Worm (Caenorhabditis elegans) whole organism, L2 larva: ENCODE measurements around the gene twk-5.
"Not testable (repeated sequence)": the region's sequence is repeated elsewhere in the genome, so short reads cannot be mapped to it uniquely, and the experiment has no call there.

Source experiments
- C34F6.9 ChIP-seq: fragments of 150-350 bp; optimal IDR thresholded peaks from 2 replicates; lab custom pipeline; 2014; ENCODE audit warnings: missing biosample characterization, missing genetic modification characterization
- R02D3.7 ChIP-seq: fragments of 150-350 bp; optimal IDR thresholded peaks from 2 replicates; lab custom pipeline; 2014; ENCODE audit warnings: missing biosample characterization, missing genetic modification characterization
- Y55F3AM.14 ChIP-seq: fragments of 200-800 bp; sonication (Bioruptor generic); optimal IDR thresholded peaks from 2 replicates; lab custom pipeline; 2018; ENCODE audit warnings: mild to moderate bottlenecking, missing genetic modification characterization, missing compliant biosample characterization
- ZK546.5 ChIP-seq: sonication (generic microtip); optimal IDR thresholded peaks from 2 replicates; lab custom pipeline; 2017; ENCODE audit warnings: missing biosample characterization, missing genetic modification characterization
- alr-1 ChIP-seq: fragments of 150-350 bp; optimal IDR thresholded peaks from 2 replicates; lab custom pipeline; 2014; ENCODE audit warnings: missing biosample characterization, missing genetic modification characterization
- aly-2 ChIP-seq: fragments of 150-350 bp; optimal IDR thresholded peaks from 2 replicates; lab custom pipeline; 2014; ENCODE audit warnings: missing biosample characterization, missing genetic modification characterization
- blmp-1 ChIP-seq: sonication (generic microtip); optimal IDR thresholded peaks from 2 replicates; lab custom pipeline; 2017; ENCODE audit warnings: missing genetic modification characterization, mild to moderate bottlenecking, missing compliant biosample characterization, antibody characterized with exemption, moderate library complexity; ENCODE audit not compliant: insufficient read depth
- crh-2 ChIP-seq: sonication (generic microtip); optimal IDR thresholded peaks from 2 replicates; lab custom pipeline; 2017; ENCODE audit warnings: missing biosample characterization, missing genetic modification characterization
- egl-27 ChIP-seq: sonication (generic microtip); optimal IDR thresholded peaks from 3 replicates; lab custom pipeline; 2017; ENCODE audit warnings: missing biosample characterization, missing genetic modification reagents, missing genetic modification characterization
- elt-1 ChIP-seq: fragments of 150-350 bp; optimal IDR thresholded peaks from 2 replicates; lab custom pipeline; 2014; ENCODE audit warnings: missing biosample characterization, missing genetic modification characterization
- fos-1 ChIP-seq: fragments of 150-350 bp; optimal IDR thresholded peaks from 2 replicates; lab custom pipeline; 2014; ENCODE audit warnings: missing biosample characterization, missing genetic modification characterization
- gmeb-1 ChIP-seq: fragments of 150-350 bp; optimal IDR thresholded peaks from 2 replicates; lab custom pipeline; 2014; ENCODE audit warnings: missing biosample characterization, missing genetic modification characterization
- lin-13 ChIP-seq: fragments of 150-350 bp; optimal IDR thresholded peaks from 2 replicates; lab custom pipeline; 2014; ENCODE audit warnings: missing biosample characterization, missing genetic modification reagents, missing genetic modification characterization
- lsy-2 ChIP-seq, 2 experiments: fragments of 150-350 bp in 1 of 2; sonication (generic microtip) in 1 of 2; optimal IDR thresholded peaks; 2 replicates each; lab custom pipeline; 2014 to 2017; ENCODE audit warnings: missing biosample characterization in 2 of 2, missing genetic modification characterization in 2 of 2
- mbf-1 ChIP-seq: sonication (generic microtip); optimal IDR thresholded peaks from 2 replicates; lab custom pipeline; 2017; ENCODE audit warnings: missing biosample characterization, missing genetic modification characterization
- mdl-1 ChIP-seq, 2 experiments: fragments of 150-350 bp in 1 of 2; sonication (generic microtip) in 1 of 2; optimal IDR thresholded peaks; 2 replicates each; lab custom pipeline; 2017; ENCODE audit warnings: missing biosample characterization in 2 of 2, missing genetic modification characterization in 2 of 2
- nhr-129 ChIP-seq: fragments of 150-350 bp; optimal IDR thresholded peaks from 2 replicates; lab custom pipeline; 2014; ENCODE audit warnings: missing biosample characterization, missing genetic modification characterization
- nhr-23 ChIP-seq: fragments of 150-350 bp; optimal IDR thresholded peaks from 2 replicates; lab custom pipeline; 2014; ENCODE audit warnings: missing biosample characterization, missing genetic modification reagents, missing genetic modification characterization
- skn-1 ChIP-seq: sonication (generic microtip); optimal IDR thresholded peaks from 2 replicates; lab custom pipeline; 2017; ENCODE audit warnings: missing biosample characterization, missing genetic modification characterization
- sma-9 ChIP-seq, 2 experiments: fragments of 150-350 bp in 1 of 2; sonication (generic microtip) in 1 of 2; optimal IDR thresholded peaks; 2 replicates each; lab custom pipeline; 2014 to 2016; ENCODE audit warnings: missing genetic modification characterization in 2 of 2, mild to moderate bottlenecking in 1 of 2, missing biosample characterization in 1 of 2, missing compliant biosample characterization in 1 of 2, missing genetic modification reagents in 1 of 2, moderate library complexity in 1 of 2
- unc-55 ChIP-seq: fragments of 150-350 bp; sonication (generic microtip); optimal IDR thresholded peaks from 3 replicates; lab custom pipeline; 2014; ENCODE audit warnings: missing biosample characterization, missing genetic modification reagents, missing genetic modification characterization
- unc-62 ChIP-seq: fragments of 150-350 bp; optimal IDR thresholded peaks from 2 replicates; lab custom pipeline; 2014; ENCODE audit warnings: missing biosample characterization, missing genetic modification reagents, missing genetic modification characterization
- ztf-11 ChIP-seq: sonication (generic microtip); optimal IDR thresholded peaks from 2 replicates; lab custom pipeline; 2017; ENCODE audit warnings: missing biosample characterization, missing genetic modification characterization

twk-5 gene

DNA sequence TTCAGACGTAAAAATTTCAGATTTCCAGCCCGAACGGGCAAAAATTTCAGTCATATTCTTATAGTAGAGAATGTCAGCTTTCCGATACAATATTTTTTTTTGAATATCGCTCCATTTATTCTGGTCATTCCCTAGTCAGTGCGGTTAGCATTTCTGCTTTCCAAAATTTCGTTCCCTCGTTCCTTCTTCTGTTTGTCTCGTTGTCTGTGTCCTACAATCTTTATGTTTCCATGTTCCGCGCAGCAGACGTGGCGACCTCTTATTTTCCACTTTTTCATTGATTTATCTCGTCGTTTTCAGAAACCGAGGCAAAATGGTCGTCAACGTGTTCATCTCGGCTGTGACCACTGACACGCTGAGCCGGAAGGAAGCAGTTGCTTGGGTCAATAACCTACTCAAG, 42.7 kb downstream of the twk-5 start, which contains the start of gene ebp-2:
TSS of gene ebp-2 (plus strand) at position 301 of the 400 bp plus-strand sequence.
- TF ChIP-seq mbf-1, skn-1, alr-1 (tag; lab: Kevin White, UChicago): not testable (repeated sequence)
- TF ChIP-seq, all 48 proteins: peak for 0; not testable (repeated sequence) for 48

DNA sequence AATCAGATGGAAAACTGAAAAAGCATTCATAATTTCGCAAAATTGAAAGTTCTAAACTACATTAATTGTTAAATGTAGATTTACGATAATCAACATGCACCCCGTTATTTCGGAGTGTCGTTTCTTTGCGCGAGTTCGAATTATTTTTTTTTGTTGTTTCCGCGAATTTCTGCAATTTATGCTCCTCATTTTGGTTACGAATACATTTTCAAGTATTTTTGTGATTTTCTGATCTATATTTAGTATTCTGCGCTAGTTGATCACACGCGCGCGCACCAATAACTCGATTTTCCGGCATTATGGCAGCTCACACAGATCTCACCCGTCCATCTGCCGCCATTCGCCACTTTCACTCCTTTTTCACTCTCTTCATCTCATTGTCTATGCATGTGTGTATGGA, 44.8 kb downstream of the twk-5 start, which contains the start of gene VW02B12L.2:
TSS of gene VW02B12L.2 (minus strand) at position 65 of the 400 bp plus-strand sequence.
- TF ChIP-seq R02D3.7 (tag; lab: Kevin White, UChicago) (peak; percentile 73), nhr-129 (peak; percentile 51), nhr-23 (tag; lab: Kevin White, UChicago) (no peak), lsy-2 (tag; optimal IDR thresholded peaks at IDR 0.05; lab: Kevin White, UChicago) (peak; percentile 34 to 72), blmp-1 (tag; lab: Kevin White, UChicago) (peak; percentile 8), unc-55 (GFP tag; lab: Kevin White, UChicago) (peak; percentile 78), ZK546.5 (tag; lab: Kevin White, UChicago) (no peak), aly-2 (tag; lab: Kevin White, UChicago) (no peak), C34F6.9 (tag; lab: Kevin White, UChicago) (peak; percentile 72), lin-13 (GFP tag; lab: Kevin White, UChicago) (peak; percentile 22), sma-9 (GFP tag; optimal IDR thresholded peaks at IDR 0.05; lab: Kevin White, UChicago) (peak; percentile 33), sma-9 (tag; optimal IDR thresholded peaks at IDR 0.05; lab: Kevin White, UChicago) (no peak), gmeb-1 (tag; lab: Kevin White, UChicago) (peak; percentile 81)

DNA sequence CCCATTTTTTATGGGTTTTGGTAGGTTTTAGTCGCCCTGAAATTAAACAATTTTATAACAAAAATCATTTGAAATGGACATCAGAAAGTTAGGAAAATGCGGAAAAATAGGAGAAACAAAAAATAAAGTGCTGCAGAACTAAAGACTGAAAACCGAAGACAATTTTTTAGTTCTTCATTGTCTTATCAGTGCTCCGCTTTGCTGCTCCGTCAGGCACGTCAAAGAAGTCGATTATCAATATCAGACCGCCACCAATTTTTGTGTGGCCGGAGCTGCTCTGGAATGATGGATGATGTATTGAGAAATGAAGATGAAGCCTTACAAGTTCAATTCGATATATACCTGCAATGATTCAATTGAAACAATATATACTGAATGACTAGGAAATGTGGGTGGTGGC, 46.7 kb downstream of the twk-5 start, which contains the start of gene vha-6:
TSS of gene vha-6 (minus strand) at position 36 of the 400 bp plus-strand sequence.
- TF ChIP-seq fos-1 (peak; percentile 52), crh-2 (peak; percentile 39), blmp-1 (tag; lab: Kevin White, UChicago) (no peak)

DNA sequence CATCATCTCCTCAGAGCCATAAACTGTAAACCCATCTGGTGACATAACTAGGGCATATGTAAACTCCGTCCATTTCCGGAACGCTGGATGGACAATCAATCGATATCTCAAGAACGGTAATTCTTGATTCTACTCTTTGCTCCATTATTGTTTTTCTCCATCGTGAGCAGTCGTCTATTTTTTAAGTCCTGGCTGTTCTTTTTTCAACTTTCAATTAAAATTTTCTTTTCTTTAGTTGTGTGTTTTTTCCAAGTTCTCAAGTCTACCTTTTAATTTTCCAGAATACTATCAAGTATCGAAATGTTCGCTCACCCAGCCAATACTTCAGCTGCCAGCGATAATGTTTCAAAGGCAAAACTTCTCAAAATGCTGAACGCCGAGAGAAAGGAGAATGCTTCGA, 51.2 kb downstream of the twk-5 start, which contains the start of gene C05D12.5:
TSS of gene C05D12.5 (plus strand) at position 301 of the 400 bp plus-strand sequence.
- TF ChIP-seq C34F6.9 (tag; lab: Kevin White, UChicago) (no peak), nhr-23 (tag; lab: Kevin White, UChicago) (no peak), elt-1 (tag; lab: Kevin White, UChicago) (no peak), blmp-1 (tag; lab: Kevin White, UChicago) (no peak), mbf-1 (tag; lab: Kevin White, UChicago) (no peak), aly-2 (tag; lab: Kevin White, UChicago) (no peak), mdl-1 (tag; optimal IDR thresholded peaks at IDR 0.05; lab: Kevin White, UChicago) (no peak), egl-27 (no peak), Y55F3AM.14 (GFP tag; lab: Kevin White, UChicago) (no peak), alr-1 (tag; lab: Kevin White, UChicago) (no peak), nhr-129 (no peak), gmeb-1 (tag; lab: Kevin White, UChicago) (no peak), unc-62 (GFP tag; lab: Kevin White, UChicago) (no peak), ztf-11 (tag; lab: Kevin White, UChicago) (no peak)
